Fruit fly (Drosophila melanogaster): ENCODE measurements around the gene CG43121.
A peak's percentile ranks its signal among the peaks of the same experiment; 100 is the strongest.

Gene CG43121

dm6 chr3L:14635564-14635937 is 36.7 kb downstream of the CG43121 start:
- TF ChIP-seq sv (GFP tag; optimal IDR thresholded peaks at IDR 0.05) (no peak), OdsH (GFP tag; optimal IDR thresholded peaks at IDR 0.05) (no peak), N (GFP tag; optimal IDR thresholded peaks at IDR 0.05) (no peak), Dfd (GFP tag; optimal IDR thresholded peaks at IDR 0.05) (no peak)

dm6 chr3L:14634773-14635563 is 37.3 kb downstream of the CG43121 start:
- TF ChIP-seq Hr78 (GFP tag; optimal IDR thresholded peaks at IDR 0.05): no peak
- no peak for TF ChIP-seq Dfd (GFP tag; optimal IDR thresholded peaks at IDR 0.05)
- peak; percentile 20 for TF ChIP-seq Hnf4 (GFP tag; optimal IDR thresholded peaks at IDR 0.05)
- TF ChIP-seq lola (GFP tag; optimal IDR thresholded peaks at IDR 0.05): no peak
- peak; percentile 12 for TF ChIP-seq dsf (GFP tag; optimal IDR thresholded peaks at IDR 0.05; ENCODE audit: borderline replicate concordance)
- no peak for TF ChIP-seq Mio (GFP tag; optimal IDR thresholded peaks at IDR 0.05)
- TF ChIP-seq br (GFP tag; optimal IDR thresholded peaks at IDR 0.05): peak; percentile 37
- peak; percentile 80 for TF ChIP-seq OdsH (GFP tag; optimal IDR thresholded peaks at IDR 0.05)
- no peak for TF ChIP-seq Myc (optimal IDR thresholded peaks at IDR 0.05)
- no peak for TF ChIP-seq Hr83 (GFP tag; optimal IDR thresholded peaks at IDR 0.05; ENCODE audit: poor library complexity, severe bottlenecking)
- peak; percentile 54 for TF ChIP-seq CG9705 (GFP tag; optimal IDR thresholded peaks at IDR 0.05)
- no peak for TF ChIP-seq sv (GFP tag; optimal IDR thresholded peaks at IDR 0.05)
- peak; percentile 44 for TF ChIP-seq Dif (GFP tag; optimal IDR thresholded peaks at IDR 0.05; ENCODE audit: partially characterized antibody)
- peak; percentile 93 for TF ChIP-seq psq (GFP tag; optimal IDR thresholded peaks at IDR 0.05)
- peak; percentile 79 for TF ChIP-seq fru (GFP tag; optimal IDR thresholded peaks at IDR 0.05)
- TF ChIP-seq ey (GFP tag; optimal IDR thresholded peaks at IDR 0.05): peak; percentile 71
- TF ChIP-seq CG32264 (GFP tag; optimal IDR thresholded peaks at IDR 0.05): no peak
- peak; percentile 64 for TF ChIP-seq tai (GFP tag; optimal IDR thresholded peaks at IDR 0.05)
- TF ChIP-seq pan (optimal IDR thresholded peaks at IDR 0.05): no peak
- no peak for TF ChIP-seq usp (GFP tag; optimal IDR thresholded peaks at IDR 0.05)
- no peak for TF ChIP-seq Rel (GFP tag; optimal IDR thresholded peaks at IDR 0.05)
- peak; percentile 53 for TF ChIP-seq Rel (tag; optimal IDR thresholded peaks at IDR 0.05)
- TF ChIP-seq dl (GFP tag; optimal IDR thresholded peaks at IDR 0.05; ENCODE audit: insufficient read depth in 1 of 2, partially characterized antibody in 2 of 2): no peak
- peak; percentile 67 for TF ChIP-seq Jra (GFP tag; optimal IDR thresholded peaks at IDR 0.05)
- TF ChIP-seq foxo (GFP tag; optimal IDR thresholded peaks at IDR 0.05): peak in 1 of 2 experiments; percentile 87
- TF ChIP-seq h (GFP tag; optimal IDR thresholded peaks at IDR 0.05): peak; percentile 88
- TF ChIP-seq N (GFP tag; optimal IDR thresholded peaks at IDR 0.05): no peak
- TF ChIP-seq HLH106 (tag; optimal IDR thresholded peaks at IDR 0.05): peak; percentile 93
- peak; percentile 70 for TF ChIP-seq brk (GFP tag; optimal IDR thresholded peaks at IDR 0.05)
- TF ChIP-seq jim (GFP tag; optimal IDR thresholded peaks at IDR 0.05): peak; percentile 41
- peak; percentile 76 for TF ChIP-seq dmrt93B (GFP tag; optimal IDR thresholded peaks at IDR 0.05)
- TF ChIP-seq Sp1 (GFP tag; optimal IDR thresholded peaks at IDR 0.05): peak; percentile 92
- TF ChIP-seq sage (GFP tag; optimal IDR thresholded peaks at IDR 0.05): peak; percentile 42
- TF ChIP-seq CrebA (GFP tag; optimal IDR thresholded peaks at IDR 0.05; ENCODE audit: borderline replicate concordance): no peak
- TF ChIP-seq GATAd (GFP tag; optimal IDR thresholded peaks at IDR 0.05): no peak
- TF ChIP-seq Abd-B (GFP tag; optimal IDR thresholded peaks at IDR 0.05): no peak
- TF ChIP-seq Vsx2 (GFP tag; optimal IDR thresholded peaks at IDR 0.05; ENCODE audit: partially characterized antibody): peak; percentile 30
- TF ChIP-seq woc (GFP tag; optimal IDR thresholded peaks at IDR 0.05): peak; percentile 46
- peak; percentile 80 for TF ChIP-seq rgr (GFP tag; optimal IDR thresholded peaks at IDR 0.05)
